Fruit fly (Drosophila melanogaster): ENCODE data around the gene Miox.

DNA sequence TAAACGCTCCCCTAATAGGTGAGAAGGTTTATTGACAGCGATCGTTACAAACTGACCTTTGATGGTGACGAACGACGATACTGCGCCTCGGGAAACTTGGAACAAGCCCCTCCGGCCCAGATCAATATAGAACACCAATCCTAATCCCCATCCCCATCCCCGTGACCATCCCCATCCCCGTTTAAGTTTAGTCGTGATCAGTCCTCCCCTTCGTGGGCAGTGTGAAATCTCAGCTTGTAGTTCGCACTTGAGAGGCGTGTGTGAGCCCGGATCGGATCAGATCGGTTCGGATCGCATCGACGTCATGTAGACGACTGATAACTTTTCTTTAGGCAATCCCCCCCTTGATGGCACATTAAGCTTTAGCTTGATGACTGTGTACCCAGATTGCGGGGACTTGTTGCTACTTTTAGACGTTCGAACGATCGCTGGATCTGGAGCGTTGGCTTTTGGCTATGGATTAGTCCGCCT, at the start of gene Miox:
- TF ChIP-seq CTCF (optimal IDR thresholded peaks at IDR 0.05) (no peak), CG8478 (optimal IDR thresholded peaks at IDR 0.05) (no peak)
